Worm (Caenorhabditis elegans): ENCODE data around the gene klp-13.

ce11 chrX:6029075-6029474, 44.3 kb downstream of the klp-13 start:
- no peak for TF ChIP-seq dao-5 (tag; optimal IDR thresholded peaks at IDR 0.05)
- TF ChIP-seq him-1 (tag; optimal IDR thresholded peaks at IDR 0.05) = no peak
